Worm (Caenorhabditis elegans): Measurements from ENCODE around the gene C50H11.8.

- TF ChIP-seq pag-3 (tag; optimal IDR thresholded peaks at IDR 0.05; ENCODE audit: borderline replicate concordance) = no peak
- TF ChIP-seq nhr-11 (tag; optimal IDR thresholded peaks at IDR 0.05) = no peak
- no peak for TF ChIP-seq pha-4 (tag; optimal IDR thresholded peaks at IDR 0.05)
- TF ChIP-seq tbx-2 (tag; optimal IDR thresholded peaks at IDR 0.05) = no peak
- TF ChIP-seq sox-4 (tag; optimal IDR thresholded peaks at IDR 0.05) = no peak
- no peak for TF ChIP-seq unc-3 (GFP tag; conservative IDR thresholded peaks at IDR 0.05)
- no peak for TF ChIP-seq unc-3 (tag; optimal IDR thresholded peaks at IDR 0.05)
- no peak for TF ChIP-seq nfya-1 (tag; optimal IDR thresholded peaks at IDR 0.05)
- no peak for TF ChIP-seq hlh-8 (tag; optimal IDR thresholded peaks at IDR 0.05)
- no peak for TF ChIP-seq ceh-48 (tag; optimal IDR thresholded peaks at IDR 0.05)
- no peak for TF ChIP-seq ama-1 (optimal IDR thresholded peaks at IDR 0.05)
- TF ChIP-seq ttx-3 (tag; optimal IDR thresholded peaks at IDR 0.05) = no peak
- no peak for TF ChIP-seq ceh-9 (tag; optimal IDR thresholded peaks at IDR 0.05)
- no peak for TF ChIP-seq pqm-1 (tag; optimal IDR thresholded peaks at IDR 0.05)
Measured at ce11 chrV:3044837-3045236, 9.5 kb upstream of the C50H11.8 start, which contains the start of gene F59D6.1.
